Fruit fly (Drosophila melanogaster) whole organism, prepupa: Measurements from ENCODE around the gene Arl2.

Experiments
- Blimp-1 ChIP-seq: fragments of 200-800 bp; sonication (Bioruptor generic); optimal IDR thresholded peaks from 3 replicates; lab custom pipeline; 2017; ENCODE audit warnings: missing biosample characterization, missing genetic modification characterization, mild to moderate bottlenecking, moderate library complexity, missing genetic modification reagents
- CG10631 ChIP-seq: fragments of 200-800 bp; sonication (Bioruptor generic); optimal IDR thresholded peaks from 2 replicates; lab custom pipeline; 2016; ENCODE audit warnings: missing biosample characterization, missing genetic modification characterization
- CG10669 ChIP-seq: fragments of 200-800 bp; sonication (Bioruptor generic); optimal IDR thresholded peaks from 3 replicates; lab custom pipeline; 2018; ENCODE audit warnings: missing biosample characterization, mild to moderate bottlenecking, missing genetic modification characterization, moderate library complexity
- CG11294 ChIP-seq: fragments of 200-800 bp; sonication (Bioruptor generic); IDR thresholded peaks from 2 replicates; pipeline ENCODE4 v1.3.6; 2022; ENCODE audit warnings: missing biosample characterization, missing genetic modification characterization
- CG11762 ChIP-seq: fragments of 200-800 bp; sonication (Bioruptor generic); optimal IDR thresholded peaks from 3 replicates; lab custom pipeline; 2016; ENCODE audit warnings: missing biosample characterization, missing genetic modification characterization; ENCODE audit not compliant: insufficient read depth
- CG11902 ChIP-seq: fragments of 200-800 bp; sonication (Bioruptor generic); optimal IDR thresholded peaks from 3 replicates; lab custom pipeline; 2016; ENCODE audit warnings: missing biosample characterization, missing genetic modification characterization
- CG15336 ChIP-seq: fragments of 200-800 bp; sonication (Bioruptor generic); IDR thresholded peaks from 2 replicates; pipeline ENCODE4 v1.3.6; 2022; ENCODE audit warnings: missing biosample characterization, missing genetic modification characterization
- CG1621 ChIP-seq: fragments of 200-800 bp; sonication (Bioruptor generic); optimal IDR thresholded peaks from 3 replicates; lab custom pipeline; 2018; ENCODE audit warnings: missing biosample characterization, mild to moderate bottlenecking, missing genetic modification characterization
- CG16779 ChIP-seq: fragments of 200-800 bp; sonication (Bioruptor generic); optimal IDR thresholded peaks from 3 replicates; lab custom pipeline; 2017; ENCODE audit warnings: missing biosample characterization, mild to moderate bottlenecking, missing genetic modification characterization
- CG31627 ChIP-seq: fragments of 200-800 bp; sonication (Bioruptor generic); optimal IDR thresholded peaks from 3 replicates; lab custom pipeline; 2016; ENCODE audit warnings: missing biosample characterization, missing genetic modification characterization
- CG32006 ChIP-seq: fragments of 200-800 bp; sonication (Bioruptor generic); optimal IDR thresholded peaks from 3 replicates; lab custom pipeline; 2017; ENCODE audit warnings: missing biosample characterization, mild to moderate bottlenecking, missing genetic modification characterization
- CG34406 ChIP-seq: fragments of 200-800 bp; sonication (Bioruptor generic); optimal IDR thresholded peaks from 3 replicates; lab custom pipeline; 2016; ENCODE audit warnings: missing biosample characterization, missing genetic modification characterization
- CG3919 ChIP-seq: fragments of 200-800 bp; sonication (Bioruptor generic); optimal IDR thresholded peaks from 3 replicates; lab custom pipeline; 2016; ENCODE audit warnings: missing biosample characterization, missing genetic modification characterization
- CG4318 ChIP-seq: fragments of 200-800 bp; sonication (Bioruptor generic); optimal IDR thresholded peaks from 3 replicates; lab custom pipeline; 2017; ENCODE audit warnings: missing biosample characterization, mild to moderate bottlenecking, missing genetic modification characterization
- CG6163 ChIP-seq: fragments of 200-800 bp; sonication (Bioruptor generic); IDR thresholded peaks from 3 replicates; pipeline ENCODE4 v1.3.6; 2022; ENCODE audit warnings: missing biosample characterization, missing genetic modification characterization
- CG6276 ChIP-seq: fragments of 200-800 bp; sonication (Bioruptor generic); optimal IDR thresholded peaks from 2 replicates; lab custom pipeline; 2017; ENCODE audit warnings: missing biosample characterization, mild to moderate bottlenecking, missing genetic modification characterization
- CG6792 ChIP-seq: fragments of 200-800 bp; sonication (Bioruptor generic); optimal IDR thresholded peaks from 3 replicates; lab custom pipeline; 2016; ENCODE audit warnings: missing biosample characterization, missing genetic modification characterization
- CG6808 ChIP-seq: fragments of 200-800 bp; sonication (Bioruptor generic); optimal IDR thresholded peaks from 3 replicates; lab custom pipeline; 2017; ENCODE audit warnings: missing biosample characterization, missing genetic modification characterization, mild to moderate bottlenecking, moderate library complexity, missing genetic modification reagents
- CG6854 ChIP-seq: fragments of 200-800 bp; sonication (Bioruptor generic); optimal IDR thresholded peaks from 2 replicates; lab custom pipeline; 2017; ENCODE audit warnings: missing biosample characterization, mild to moderate bottlenecking, missing genetic modification characterization
- CG7368 ChIP-seq: fragments of 200-800 bp; sonication (Bioruptor generic); optimal IDR thresholded peaks from 3 replicates; lab custom pipeline; 2016; ENCODE audit warnings: missing biosample characterization, missing genetic modification characterization
- CG8119 ChIP-seq: fragments of 200-800 bp; sonication (Bioruptor generic); IDR thresholded peaks from 3 replicates; pipeline ENCODE4 v1.3.6; 2022; ENCODE audit warnings: missing biosample characterization, missing genetic modification characterization
- CG8319 ChIP-seq: fragments of 200-800 bp; sonication (Bioruptor generic); optimal IDR thresholded peaks from 3 replicates; lab custom pipeline; 2016; ENCODE audit warnings: missing biosample characterization, missing genetic modification characterization
- Eip75B ChIP-seq: fragments of 200-800 bp; sonication (Bioruptor generic); optimal IDR thresholded peaks from 3 replicates; lab custom pipeline; 2016; ENCODE audit warnings: missing biosample characterization, missing genetic modification characterization
- Ets21C ChIP-seq: fragments of 200-800 bp; sonication (Bioruptor generic); optimal IDR thresholded peaks from 3 replicates; lab custom pipeline; 2016; ENCODE audit warnings: missing biosample characterization, missing genetic modification characterization
- Ets96B ChIP-seq: fragments of 200-800 bp; optimal IDR thresholded peaks from 2 replicates; lab custom pipeline; 2019; ENCODE audit warnings: missing biosample characterization, mild to moderate bottlenecking, missing genetic modification characterization, moderate library complexity
- Gug ChIP-seq: fragments of 200-800 bp; sonication (Bioruptor generic); IDR thresholded peaks from 2 replicates; pipeline ENCODE4 v1.3.6; 2022; ENCODE audit warnings: missing biosample characterization, missing genetic modification characterization
- Hr38 ChIP-seq: sonication (Bioruptor generic); optimal IDR thresholded peaks from 2 replicates; lab custom pipeline; 2016; ENCODE audit warnings: missing biosample characterization, missing genetic modification characterization
- Hr39 ChIP-seq: fragments of 200-800 bp; sonication (Bioruptor generic); optimal IDR thresholded peaks from 2 replicates; lab custom pipeline; 2016; ENCODE audit warnings: missing biosample characterization, missing genetic modification characterization
- Hr4 ChIP-seq: fragments of 200-800 bp; sonication (Bioruptor generic); optimal IDR thresholded peaks from 3 replicates; lab custom pipeline; 2016; ENCODE audit warnings: missing biosample characterization, missing genetic modification characterization
- Met ChIP-seq: fragments of 200-800 bp; sonication (Bioruptor generic); optimal IDR thresholded peaks from 3 replicates; lab custom pipeline; 2016; ENCODE audit warnings: missing biosample characterization, missing genetic modification characterization
- OdsH ChIP-seq: fragments of 200-800 bp; sonication (Bioruptor generic); optimal IDR thresholded peaks from 3 replicates; lab custom pipeline; 2016; ENCODE audit warnings: missing biosample characterization, missing genetic modification characterization
- Smox ChIP-seq: fragments of 200-800 bp; sonication (Bioruptor generic); optimal IDR thresholded peaks from 3 replicates; lab custom pipeline; 2016; ENCODE audit warnings: missing biosample characterization, missing genetic modification characterization
- Sox102F ChIP-seq: fragments of 200-800 bp; sonication (Bioruptor generic); optimal IDR thresholded peaks from 2 replicates; lab custom pipeline; 2016; ENCODE audit warnings: missing biosample characterization, mild to moderate bottlenecking, missing genetic modification characterization
- Sox14 ChIP-seq: fragments of 200-800 bp; sonication (Bioruptor generic); optimal IDR thresholded peaks from 3 replicates; lab custom pipeline; 2016; ENCODE audit warnings: missing biosample characterization, missing genetic modification characterization
- achi ChIP-seq: fragments of 200-800 bp; sonication (Bioruptor generic); optimal IDR thresholded peaks from 3 replicates; lab custom pipeline; 2016; ENCODE audit warnings: missing biosample characterization, missing genetic modification characterization
- acj6 ChIP-seq: fragments of 200-800 bp; sonication (Bioruptor generic); optimal IDR thresholded peaks from 3 replicates; lab custom pipeline; 2016; ENCODE audit warnings: missing biosample characterization, missing genetic modification characterization
- cyc ChIP-seq: fragments of 200-800 bp; sonication (Bioruptor generic); optimal IDR thresholded peaks from 3 replicates; lab custom pipeline; 2016; ENCODE audit warnings: missing biosample characterization, missing genetic modification characterization
- dac ChIP-seq: fragments of 200-800 bp; sonication (Bioruptor generic); optimal IDR thresholded peaks from 2 replicates; lab custom pipeline; 2017; ENCODE audit warnings: missing biosample characterization, mild to moderate bottlenecking, missing genetic modification characterization
- dsx ChIP-seq: fragments of 200-800 bp; optimal IDR thresholded peaks from 3 replicates; lab custom pipeline; 2019; ENCODE audit warnings: missing biosample characterization, mild to moderate bottlenecking, missing genetic modification characterization, moderate library complexity; ENCODE audit not compliant: poor library complexity, severe bottlenecking
- eg ChIP-seq: fragments of 200-800 bp; sonication (Bioruptor generic); IDR thresholded peaks from 3 replicates; pipeline ENCODE4 v1.3.6; 2022; ENCODE audit warnings: missing biosample characterization, missing genetic modification characterization
- esn ChIP-seq: fragments of 200-800 bp; sonication (Bioruptor generic); optimal IDR thresholded peaks from 2 replicates; lab custom pipeline; 2016; ENCODE audit warnings: missing biosample characterization, mild to moderate bottlenecking, missing genetic modification characterization, moderate library complexity
- fd59A ChIP-seq: fragments of 200-800 bp; sonication (Bioruptor generic); optimal IDR thresholded peaks from 2 replicates; lab custom pipeline; 2017; ENCODE audit warnings: missing biosample characterization, mild to moderate bottlenecking, missing genetic modification characterization, missing genetic modification reagents
- fd85E ChIP-seq: fragments of 200-800 bp; sonication (Bioruptor generic); optimal IDR thresholded peaks from 3 replicates; lab custom pipeline; 2016; ENCODE audit warnings: missing biosample characterization, missing genetic modification characterization
- fkh ChIP-seq: fragments of 200-800 bp; sonication (Bioruptor generic); optimal IDR thresholded peaks from 3 replicates; lab custom pipeline; 2017; ENCODE audit warnings: missing biosample characterization, mild to moderate bottlenecking, missing genetic modification characterization, moderate library complexity
- lz ChIP-seq: fragments of 200-800 bp; sonication (Bioruptor generic); optimal IDR thresholded peaks from 3 replicates; lab custom pipeline; 2016; ENCODE audit warnings: missing biosample characterization, missing genetic modification characterization
- net ChIP-seq: fragments of 200-800 bp; sonication (Bioruptor generic); optimal IDR thresholded peaks from 3 replicates; lab custom pipeline; 2016; ENCODE audit warnings: missing biosample characterization, missing genetic modification characterization
- pdm3 ChIP-seq: fragments of 200-800 bp; sonication (Bioruptor generic); optimal IDR thresholded peaks from 3 replicates; lab custom pipeline; 2016; ENCODE audit warnings: missing biosample characterization, missing genetic modification characterization
- salr ChIP-seq, 2 experiments: fragments of 200-800 bp; sonication (Bioruptor generic); optimal IDR thresholded peaks; 3 replicates each; lab custom pipeline; 2016 to 2018; ENCODE audit warnings: missing biosample characterization in 2 of 2, missing genetic modification characterization in 2 of 2, mild to moderate bottlenecking in 1 of 2
- svp ChIP-seq: fragments of 200-800 bp; sonication (Bioruptor generic); peaks from one replicate; lab custom pipeline; 2016; ENCODE audit warnings: missing biosample characterization, missing genetic modification characterization
- topi ChIP-seq: fragments of 200-800 bp; sonication (Bioruptor generic); optimal IDR thresholded peaks from 3 replicates; lab custom pipeline; 2016; ENCODE audit warnings: missing biosample characterization, missing genetic modification characterization

The Arl2 gene

dm6 chr3R:8353994-8354393, 13.1 kb downstream of the Arl2 start:
- TF ChIP-seq svp (GFP tag; lab: Kevin White, UChicago) (no peak), CG16779 (tag; lab: Kevin White, UChicago) (no peak), Sox102F (GFP tag; lab: Kevin White, UChicago) (no peak), CG6792 (GFP tag; lab: Kevin White, UChicago) (no peak), CG3919 (no peak), CG6854 (GFP tag; lab: Kevin White, UChicago) (no peak), salr (GFP tag; optimal IDR thresholded peaks at IDR 0.05; lab: Kevin White, UChicago) (no peak), dac (GFP tag; lab: Kevin White, UChicago) (no peak), achi (no peak), fd59A (GFP tag; lab: Kevin White, UChicago) (no peak), CG32006 (GFP tag; lab: Kevin White, UChicago) (no peak)
- TF ChIP-seq, all 60 proteins: peak for 0

- peak; percentile 56 for TF ChIP-seq lz (GFP tag; lab: Kevin White, UChicago)
- TF ChIP-seq fd59A (GFP tag; lab: Kevin White, UChicago), result no peak
- no peak for TF ChIP-seq CG7368
- TF ChIP-seq Hr39 (GFP tag; lab: Kevin White, UChicago), result peak; percentile 59
- peak; percentile 44 for TF ChIP-seq OdsH
- TF ChIP-seq CG8319 (GFP tag; lab: Kevin White, UChicago), result no peak
- TF ChIP-seq CG11902 (GFP tag; lab: Kevin White, UChicago), result peak; percentile 45
- TF ChIP-seq CG11294, result peak; percentile 38; the same call in 1 of the 2 replicates
- TF ChIP-seq CG1621, result no peak
- TF ChIP-seq CG10669 (GFP tag; lab: Kevin White, UChicago), result peak; percentile 15
- TF ChIP-seq eg, result peak; percentile 85
- TF ChIP-seq pdm3 (GFP tag; lab: Kevin White, UChicago), result peak; percentile 44
- TF ChIP-seq acj6, result peak; percentile 45
- TF ChIP-seq CG15336 (GFP tag; lab: Robert Waterston, UW), result peak; percentile 68
- peak; percentile 81 for TF ChIP-seq CG6163 (GFP tag; lab: Robert Waterston, UW)
- peak; percentile 48 for TF ChIP-seq Hr4 (GFP tag; lab: Kevin White, UChicago)
- TF ChIP-seq achi, result peak; percentile 33
- no peak for TF ChIP-seq CG10631 (GFP tag; lab: Kevin White, UChicago)
- TF ChIP-seq Sox102F (GFP tag; lab: Kevin White, UChicago), result no peak
- no peak for TF ChIP-seq Eip75B
- TF ChIP-seq CG11762 (GFP tag; lab: Kevin White, UChicago), result no peak
- no peak for TF ChIP-seq Blimp-1 (GFP tag; lab: Kevin White, UChicago)
- peak; percentile 77 for TF ChIP-seq Met (GFP tag; lab: Kevin White, UChicago)
- peak; percentile 44 for TF ChIP-seq Ets21C (GFP tag; lab: Kevin White, UChicago)
- peak; percentile 63 for TF ChIP-seq topi
- TF ChIP-seq cyc (GFP tag; lab: Kevin White, UChicago), result peak; percentile 63
- peak; percentile 86 for TF ChIP-seq svp (GFP tag; lab: Kevin White, UChicago)
- no peak for TF ChIP-seq CG4318 (GFP tag; lab: Kevin White, UChicago)
- TF ChIP-seq Hr38 (GFP tag; lab: Kevin White, UChicago), result no peak
- no peak for TF ChIP-seq CG6808 (GFP tag; lab: Kevin White, UChicago)
- TF ChIP-seq Smox, result no peak
- TF ChIP-seq CG3919, result no peak
- peak; percentile 47 for TF ChIP-seq CG34406
- TF ChIP-seq CG8119 (GFP tag; lab: Robert Waterston, UW), result peak; percentile 72
- no peak for TF ChIP-seq Ets96B (tag; lab: Kevin White, UChicago)
- TF ChIP-seq Sox14, result peak; percentile 39
- peak; percentile 63 for TF ChIP-seq CG31627 (GFP tag; lab: Kevin White, UChicago)
- no peak for TF ChIP-seq dsx
- TF ChIP-seq CG32006 (GFP tag; lab: Kevin White, UChicago), result no peak
- peak; percentile 38; the same call in 1 of the 2 replicates for TF ChIP-seq Gug (GFP tag; lab: Robert Waterston, UW)
- TF ChIP-seq net (GFP tag; lab: Kevin White, UChicago), result no peak
- peak; percentile 7 for TF ChIP-seq CG6276
- TF ChIP-seq esn, result peak; percentile 67
- TF ChIP-seq CG6792 (GFP tag; lab: Kevin White, UChicago), result peak; percentile 8
- TF ChIP-seq fd85E, result no peak
- TF ChIP-seq fkh (GFP tag; lab: Kevin White, UChicago), result no peak
Observed at dm6 chr3R:8354458-8354857, 13.6 kb downstream of the Arl2 start.
